Fruit fly (Drosophila melanogaster) whole organism, prepupa: ENCODE data around the gene CG13603.

Experiments used
- CG15336 ChIP-seq: fragments of 200-800 bp; sonication (Bioruptor generic); IDR thresholded peaks from 2 replicates; pipeline ENCODE4 v1.3.6; 2022; ENCODE audit warnings: missing biosample characterization, missing genetic modification characterization
- CG31627 ChIP-seq: fragments of 200-800 bp; sonication (Bioruptor generic); optimal IDR thresholded peaks from 3 replicates; lab custom pipeline; 2016; ENCODE audit warnings: missing biosample characterization, missing genetic modification characterization
- CG8632 ChIP-seq: fragments of 200-800 bp; sonication (Bioruptor generic); optimal IDR thresholded peaks from 3 replicates; lab custom pipeline; 2016; ENCODE audit warnings: missing biosample characterization, missing genetic modification characterization
- CG9139 ChIP-seq: fragments of 200-800 bp; sonication (Bioruptor generic); optimal IDR thresholded peaks from 3 replicates; lab custom pipeline; 2017; ENCODE audit warnings: missing biosample characterization, mild to moderate bottlenecking, missing genetic modification characterization
- Hr38 ChIP-seq: sonication (Bioruptor generic); optimal IDR thresholded peaks from 2 replicates; lab custom pipeline; 2016; ENCODE audit warnings: missing biosample characterization, missing genetic modification characterization
- Hr4 ChIP-seq: fragments of 200-800 bp; sonication (Bioruptor generic); optimal IDR thresholded peaks from 3 replicates; lab custom pipeline; 2016; ENCODE audit warnings: missing biosample characterization, missing genetic modification characterization
- OdsH ChIP-seq: fragments of 200-800 bp; sonication (Bioruptor generic); optimal IDR thresholded peaks from 3 replicates; lab custom pipeline; 2016; ENCODE audit warnings: missing biosample characterization, missing genetic modification characterization
- Sox102F ChIP-seq: fragments of 200-800 bp; sonication (Bioruptor generic); optimal IDR thresholded peaks from 2 replicates; lab custom pipeline; 2016; ENCODE audit warnings: missing biosample characterization, mild to moderate bottlenecking, missing genetic modification characterization
- dsx ChIP-seq: fragments of 200-800 bp; optimal IDR thresholded peaks from 3 replicates; lab custom pipeline; 2019; ENCODE audit warnings: missing biosample characterization, mild to moderate bottlenecking, missing genetic modification characterization, moderate library complexity; ENCODE audit not compliant: poor library complexity, severe bottlenecking
- eg ChIP-seq: fragments of 200-800 bp; sonication (Bioruptor generic); IDR thresholded peaks from 3 replicates; pipeline ENCODE4 v1.3.6; 2022; ENCODE audit warnings: missing biosample characterization, missing genetic modification characterization
- salr ChIP-seq, 2 experiments: fragments of 200-800 bp; sonication (Bioruptor generic); optimal IDR thresholded peaks; 3 replicates each; lab custom pipeline; 2016 to 2018; ENCODE audit warnings: missing biosample characterization in 2 of 2, missing genetic modification characterization in 2 of 2, mild to moderate bottlenecking in 1 of 2
- ss ChIP-seq, 2 experiments: fragments of 200-800 bp; sonication (Bioruptor generic); optimal IDR thresholded peaks; 2 replicates in 1 of 2; 3 replicates in 1 of 2; lab custom pipeline; 2017 to 2018; ENCODE audit warnings: mild to moderate bottlenecking in 2 of 2, missing biosample characterization in 2 of 2, missing genetic modification characterization in 2 of 2, moderate library complexity in 1 of 2
- vri ChIP-seq: fragments of 200-800 bp; sonication (Bioruptor generic); optimal IDR thresholded peaks from 3 replicates; lab custom pipeline; 2016; ENCODE audit warnings: missing biosample characterization, mild to moderate bottlenecking, missing genetic modification characterization

DNA sequence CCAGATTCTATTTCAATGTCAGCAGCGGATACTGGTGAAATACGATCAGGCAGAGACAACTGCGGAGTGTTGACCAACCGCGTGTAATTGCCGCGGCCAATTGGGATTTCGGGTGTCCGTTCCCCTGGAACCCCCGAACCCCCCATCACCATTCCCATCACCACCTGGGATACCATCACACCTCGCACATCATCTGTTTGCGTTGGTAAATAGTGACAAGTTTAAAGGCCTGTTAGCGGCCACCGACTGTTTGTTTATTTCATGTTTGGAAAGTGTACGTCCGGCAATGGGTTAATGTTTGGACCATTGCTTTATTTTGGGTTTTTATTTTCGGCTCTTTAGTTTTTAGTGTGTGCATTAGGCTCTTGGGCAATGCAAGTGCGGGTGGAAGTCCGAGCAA, 39.4 kb downstream of the CG13603 start:
- no peak for TF ChIP-seq Sox102F (GFP tag; lab: Kevin White, UChicago)
- TF ChIP-seq eg = no peak
- TF ChIP-seq CG31627 (GFP tag; lab: Kevin White, UChicago) = no peak
- no peak for TF ChIP-seq OdsH (GFP tag; lab: Kevin White, UChicago)
- TF ChIP-seq CG15336 (GFP tag; lab: Robert Waterston, UW) = no peak
- no peak for TF ChIP-seq CG8632
- TF ChIP-seq Hr38 (GFP tag; lab: Kevin White, UChicago) = no peak
- TF ChIP-seq Hr4 (GFP tag; lab: Kevin White, UChicago) = no peak
- no peak for TF ChIP-seq CG9139 (GFP tag; lab: Kevin White, UChicago)
- TF ChIP-seq ss (GFP tag; optimal IDR thresholded peaks at IDR 0.05; lab: Kevin White, UChicago) = no peak
- no peak for TF ChIP-seq dsx (GFP tag; lab: Kevin White, UChicago)
- TF ChIP-seq salr (GFP tag; optimal IDR thresholded peaks at IDR 0.05; lab: Kevin White, UChicago) = no peak
- no peak for TF ChIP-seq vri (GFP tag; lab: Kevin White, UChicago)
